Worm (Caenorhabditis elegans) whole organism, L4 larva: ENCODE measurements around the gene F08F8.11.
A peak's percentile ranks its signal among the peaks of the same experiment; 100 is the strongest.

Source experiments
- Y48G9A.11 ChIP-seq: fragments of 200-800 bp; sonication (Bioruptor generic); IDR thresholded peaks from 2 replicates; pipeline ENCODE4 v1.3.6; 2022; ENCODE audit warnings: missing genetic modification reagents, missing genetic modification characterization, missing compliant biosample characterization
- ZK546.5 ChIP-seq, 2 experiments: sonication (generic microtip); optimal IDR thresholded peaks; 2 replicates each; lab custom pipeline; 2017; ENCODE audit warnings: missing biosample characterization in 2 of 2, missing genetic modification characterization in 2 of 2
- ceh-28 ChIP-seq: fragments of 150-350 bp; optimal IDR thresholded peaks from 2 replicates; lab custom pipeline; 2014; ENCODE audit warnings: missing biosample characterization, missing genetic modification reagents, missing genetic modification characterization
- fos-1 ChIP-seq: fragments of 150-350 bp; optimal IDR thresholded peaks from 2 replicates; lab custom pipeline; 2014; ENCODE audit warnings: missing biosample characterization, missing genetic modification characterization
- gei-8 ChIP-seq: fragments of 200-800 bp; sonication (Bioruptor generic); optimal IDR thresholded peaks from 2 replicates; lab custom pipeline; 2018; ENCODE audit warnings: mild to moderate bottlenecking, missing genetic modification characterization, missing compliant biosample characterization
- lin-39 ChIP-seq: fragments of 150-350 bp; optimal IDR thresholded peaks from 2 replicates; lab custom pipeline; 2014; ENCODE audit warnings: missing biosample characterization, missing genetic modification reagents, missing genetic modification characterization
- madf-5 ChIP-seq, 2 experiments: fragments of 200-800 bp; sonication (Bioruptor generic); IDR thresholded peaks; 2 replicates each; pipeline ENCODE4 v1.3.6; 2022; ENCODE audit warnings: missing compliant biosample characterization in 2 of 2, missing genetic modification characterization in 2 of 2
- mdl-1 ChIP-seq, 2 experiments: fragments of 150-350 bp in 1 of 2; sonication (generic microtip) in 1 of 2; optimal IDR thresholded peaks; 2 replicates each; lab custom pipeline; 2014 to 2017; ENCODE audit warnings: missing biosample characterization in 2 of 2, missing genetic modification characterization in 2 of 2
- mep-1 ChIP-seq: fragments of 150-350 bp; sonication (generic microtip); optimal IDR thresholded peaks from 3 replicates; lab custom pipeline; 2014; ENCODE audit warnings: missing biosample characterization, missing genetic modification characterization
- nhr-237 ChIP-seq: sonication (generic microtip); optimal IDR thresholded peaks from 2 replicates; lab custom pipeline; 2017; ENCODE audit warnings: missing biosample characterization, missing genetic modification characterization
- nhr-6 ChIP-seq: fragments of 150-350 bp; optimal IDR thresholded peaks from 2 replicates; lab custom pipeline; 2014; ENCODE audit warnings: missing biosample characterization, missing genetic modification characterization
- nhr-76 ChIP-seq: fragments of 150-350 bp; optimal IDR thresholded peaks from 2 replicates; lab custom pipeline; 2014; ENCODE audit warnings: missing biosample characterization, missing genetic modification characterization
- unc-62 ChIP-seq, 3 experiments: fragments of 150-350 bp in 1 of 3; sonication (generic microtip); optimal IDR thresholded peaks in 2 of 3; peaks in 1 of 3; 1 replicate in 1 of 3; 2 replicates in 2 of 3; lab custom pipeline; 2014 to 2017; ENCODE audit warnings: missing biosample characterization in 3 of 3, missing genetic modification characterization in 3 of 3, missing genetic modification reagents in 3 of 3, missing genotype in 1 of 3

ce11 chrIII:7338009-7338408 lies 27.7 kb upstream of the F08F8.11 start:
- TF ChIP-seq fos-1 (tag; lab: Kevin White, UChicago) (no peak), unc-62 (GFP tag; optimal IDR thresholded peaks at IDR 0.05 in 1 of 2; lab: Kevin White, UChicago) (peak in 1 of 2 experiments; percentile 71), unc-62 (tag; optimal IDR thresholded peaks at IDR 0.05; lab: Kevin White, UChicago) (no peak), lin-39 (tag; lab: Kevin White, UChicago) (no peak), mep-1 (no peak), Y48G9A.11 (GFP tag; lab: Robert Waterston, UW) (no peak), ZK546.5 (tag; optimal IDR thresholded peaks at IDR 0.05; lab: Kevin White, UChicago) (no peak), nhr-76 (tag; lab: Kevin White, UChicago) (no peak), gei-8 (GFP tag; lab: Kevin White, UChicago) (no peak), ceh-28 (no peak), nhr-6 (tag; lab: Kevin White, UChicago) (no peak), madf-5 (GFP tag; IDR thresholded peaks at IDR 0.05; lab: Robert Waterston, UW) (no peak), mdl-1 (tag; optimal IDR thresholded peaks at IDR 0.05; lab: Kevin White, UChicago) (no peak), nhr-237 (no peak)
